Fruit fly (Drosophila melanogaster): ENCODE results near the gene CG8838.

CG8838 gene

DNA sequence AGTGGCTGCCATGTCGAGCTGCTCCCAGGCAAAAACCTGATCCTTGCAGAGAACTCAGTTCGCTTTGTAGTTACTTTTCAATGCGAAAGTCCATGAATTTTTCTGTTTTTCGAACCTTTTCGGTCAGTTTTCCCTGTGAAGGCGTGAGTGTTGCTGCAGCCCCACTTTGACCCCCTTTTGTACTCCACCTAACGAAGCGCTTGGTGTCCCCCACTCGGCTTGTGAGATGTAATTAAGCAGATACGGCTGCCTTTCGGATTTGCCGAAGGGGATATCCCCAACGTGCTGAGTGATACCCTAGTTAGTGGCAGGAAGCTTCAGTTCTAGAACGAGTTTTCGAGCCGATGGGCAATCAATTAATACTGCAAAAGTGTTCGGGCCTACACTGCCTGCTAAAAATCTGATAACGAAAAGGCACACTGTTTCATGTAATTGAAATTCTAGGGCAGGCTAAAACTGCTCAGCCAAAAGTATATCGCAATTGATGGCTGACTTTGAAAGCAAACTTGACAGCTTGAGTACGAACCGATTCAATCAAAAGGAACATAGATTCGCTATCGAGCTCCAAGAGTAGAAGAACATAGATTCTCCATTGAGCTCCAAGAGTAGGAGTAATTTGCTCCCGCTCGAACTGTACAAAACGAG is 5.7 kb upstream of the CG8838 start:
- TF ChIP-seq tai (GFP tag; optimal IDR thresholded peaks at IDR 0.05) (no peak), usp (GFP tag; optimal IDR thresholded peaks at IDR 0.05) (no peak), Dfd (GFP tag; optimal IDR thresholded peaks at IDR 0.05) (no peak), woc (GFP tag; optimal IDR thresholded peaks at IDR 0.05) (peak; percentile 38), Abd-B (GFP tag; optimal IDR thresholded peaks at IDR 0.05) (no peak), pan (optimal IDR thresholded peaks at IDR 0.05) (no peak), fru (GFP tag; optimal IDR thresholded peaks at IDR 0.05) (peak; percentile 21), br (GFP tag; optimal IDR thresholded peaks at IDR 0.05) (peak; percentile 27), OdsH (GFP tag; optimal IDR thresholded peaks at IDR 0.05) (peak; percentile 21), Vsx2 (GFP tag; optimal IDR thresholded peaks at IDR 0.05; ENCODE audit: partially characterized antibody) (no peak), Hr78 (GFP tag; optimal IDR thresholded peaks at IDR 0.05) (no peak), Dif (GFP tag; optimal IDR thresholded peaks at IDR 0.05; ENCODE audit: partially characterized antibody) (no peak)

DNA sequence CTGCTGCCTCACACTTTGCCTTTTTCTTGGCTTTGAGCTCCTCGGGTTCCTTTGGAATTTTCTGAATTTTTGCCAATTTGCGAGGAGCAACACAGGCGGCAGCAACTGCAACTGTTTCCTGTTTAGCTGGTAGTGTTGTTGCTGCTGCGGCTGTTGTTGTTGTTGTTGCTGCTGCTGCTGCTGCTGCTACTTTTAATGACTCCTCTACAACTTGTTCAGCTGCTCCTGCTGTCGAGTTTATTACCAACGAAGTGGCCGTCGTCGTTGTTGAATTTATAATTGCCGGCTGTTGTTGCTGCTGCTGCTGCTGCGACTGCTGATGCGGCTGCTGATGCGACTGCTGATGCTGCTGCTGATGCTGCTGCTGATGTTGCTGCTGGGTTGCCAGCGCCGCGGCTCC is 4.5 kb upstream of the CG8838 start:
- peak; percentile 94 for TF ChIP-seq Dfd (GFP tag; optimal IDR thresholded peaks at IDR 0.05)
- no peak for TF ChIP-seq sv (GFP tag; optimal IDR thresholded peaks at IDR 0.05)

- TF ChIP-seq CG32264 (GFP tag; optimal IDR thresholded peaks at IDR 0.05) (no peak), ey (GFP tag; optimal IDR thresholded peaks at IDR 0.05) (no peak), N (GFP tag; optimal IDR thresholded peaks at IDR 0.05) (no peak), fru (GFP tag; optimal IDR thresholded peaks at IDR 0.05) (no peak), Dfd (GFP tag; optimal IDR thresholded peaks at IDR 0.05) (no peak), Mio (GFP tag; optimal IDR thresholded peaks at IDR 0.05) (no peak), Vsx2 (GFP tag; optimal IDR thresholded peaks at IDR 0.05; ENCODE audit: partially characterized antibody) (no peak), Hr83 (GFP tag; optimal IDR thresholded peaks at IDR 0.05; ENCODE audit: poor library complexity, severe bottlenecking) (no peak), Dif (GFP tag; optimal IDR thresholded peaks at IDR 0.05; ENCODE audit: partially characterized antibody) (no peak), brk (GFP tag; optimal IDR thresholded peaks at IDR 0.05) (no peak)
Observed at dm6 chr2L:3353791-3354190, 3.7 kb upstream of the CG8838 start.

- TF ChIP-seq rgr (GFP tag; optimal IDR thresholded peaks at IDR 0.05) (peak; percentile 96), Mio (GFP tag; optimal IDR thresholded peaks at IDR 0.05) (peak; percentile 64), ey (GFP tag; optimal IDR thresholded peaks at IDR 0.05) (peak; percentile 92), lola (GFP tag; optimal IDR thresholded peaks at IDR 0.05) (no peak), br (GFP tag; optimal IDR thresholded peaks at IDR 0.05) (peak; percentile 93), Rel (GFP tag; optimal IDR thresholded peaks at IDR 0.05) (peak; percentile 85), Rel (tag; optimal IDR thresholded peaks at IDR 0.05) (peak; percentile 91), GATAd (GFP tag; optimal IDR thresholded peaks at IDR 0.05) (peak; percentile 8), Vsx2 (GFP tag; optimal IDR thresholded peaks at IDR 0.05; ENCODE audit: partially characterized antibody) (peak; percentile 80), brk (GFP tag; optimal IDR thresholded peaks at IDR 0.05) (peak; percentile 85), Dif (GFP tag; optimal IDR thresholded peaks at IDR 0.05; ENCODE audit: partially characterized antibody) (peak; percentile 98), pan (optimal IDR thresholded peaks at IDR 0.05) (no peak), OdsH (GFP tag; optimal IDR thresholded peaks at IDR 0.05) (peak; percentile 97), HLH106 (tag; optimal IDR thresholded peaks at IDR 0.05) (peak; percentile 96), Sp1 (GFP tag; optimal IDR thresholded peaks at IDR 0.05) (peak; percentile 98), dmrt93B (GFP tag; optimal IDR thresholded peaks at IDR 0.05) (peak; percentile 92), dl (GFP tag; optimal IDR thresholded peaks at IDR 0.05; ENCODE audit: insufficient read depth in 1 of 2, partially characterized antibody in 2 of 2) (peak; percentile 96), CrebA (GFP tag; optimal IDR thresholded peaks at IDR 0.05; ENCODE audit: borderline replicate concordance) (no peak), Jra (GFP tag; optimal IDR thresholded peaks at IDR 0.05) (peak; percentile 48), Hr78 (GFP tag; optimal IDR thresholded peaks at IDR 0.05) (no peak), fru (GFP tag; optimal IDR thresholded peaks at IDR 0.05) (peak; percentile 97), CG32264 (GFP tag; optimal IDR thresholded peaks at IDR 0.05) (peak; percentile 77), Hr83 (GFP tag; optimal IDR thresholded peaks at IDR 0.05; ENCODE audit: poor library complexity, severe bottlenecking) (no peak), woc (GFP tag; optimal IDR thresholded peaks at IDR 0.05) (peak; percentile 81), psq (GFP tag; optimal IDR thresholded peaks at IDR 0.05) (peak; percentile 94), tai (GFP tag; optimal IDR thresholded peaks at IDR 0.05) (peak; percentile 52), Hnf4 (GFP tag; optimal IDR thresholded peaks at IDR 0.05) (peak; percentile 85), dsf (GFP tag; optimal IDR thresholded peaks at IDR 0.05; ENCODE audit: borderline replicate concordance) (peak; percentile 49), Dfd (GFP tag; optimal IDR thresholded peaks at IDR 0.05) (no peak), usp (GFP tag; optimal IDR thresholded peaks at IDR 0.05) (no peak), Myc (optimal IDR thresholded peaks at IDR 0.05) (no peak), N (GFP tag; optimal IDR thresholded peaks at IDR 0.05) (no peak), Abd-B (GFP tag; optimal IDR thresholded peaks at IDR 0.05) (no peak), foxo (GFP tag; optimal IDR thresholded peaks at IDR 0.05) (peak; percentile 65 to 97), h (GFP tag; optimal IDR thresholded peaks at IDR 0.05) (peak; percentile 96), jim (GFP tag; optimal IDR thresholded peaks at IDR 0.05) (peak; percentile 55), sv (GFP tag; optimal IDR thresholded peaks at IDR 0.05) (peak; percentile 98), CG9705 (GFP tag; optimal IDR thresholded peaks at IDR 0.05) (peak; percentile 81)
Observed at dm6 chr2L:3354642-3355380, 2.6 kb upstream of the CG8838 start, which contains the start of gene E23. TSS of gene E23 (minus strand) at chr2L:3354829.

Measured in whole organism, wandering third instar larva.